Worm (Caenorhabditis elegans) whole organism, young adult: ENCODE data around the gene F10D7.5.
A peak's percentile ranks its signal among the peaks of the same experiment; 100 is the strongest.

Source experiments
- B0019.2 ChIP-seq: fragments of 200-800 bp; sonication (Bioruptor generic); conservative IDR thresholded peaks from 2 replicates; pipeline ENCODE4 v1.3.6; 2022; ENCODE audit warnings: missing genetic modification reagents, missing genetic modification characterization, missing compliant biosample characterization
- F10E7.11 ChIP-seq: sonication (generic microtip); optimal IDR thresholded peaks from 2 replicates; lab custom pipeline; 2017; ENCODE audit warnings: mild to moderate bottlenecking, missing genetic modification characterization, moderate library complexity, missing compliant biosample characterization
- F22D6.2 ChIP-seq: sonication (generic microtip); optimal IDR thresholded peaks from 2 replicates; lab custom pipeline; 2016; ENCODE audit warnings: mild to moderate bottlenecking, missing genetic modification characterization, missing compliant biosample characterization
- F33H1.4 ChIP-seq: fragments of 200-800 bp; sonication (Bioruptor generic); IDR thresholded peaks from 2 replicates; pipeline ENCODE4 v1.3.6; 2022; ENCODE audit warnings: missing genetic modification reagents, missing genetic modification characterization, missing compliant biosample characterization
- Y53F4B.3 ChIP-seq: fragments of 200-800 bp; sonication (Bioruptor generic); IDR thresholded peaks from 2 replicates; pipeline ENCODE4 v1.3.6; 2022; ENCODE audit warnings: missing genetic modification reagents, missing genetic modification characterization, missing compliant biosample characterization
- Y67H2A.10 ChIP-seq: fragments of 200-800 bp; sonication (Bioruptor generic); conservative IDR thresholded peaks from 2 replicates; pipeline ENCODE4 v1.3.6; 2022; ENCODE audit warnings: missing genetic modification reagents, missing genetic modification characterization, missing compliant biosample characterization
- Y95B8A.8 ChIP-seq: fragments of 200-800 bp; sonication (Bioruptor generic); IDR thresholded peaks from 2 replicates; pipeline ENCODE4 v1.3.6; 2022; ENCODE audit warnings: missing genetic modification reagents, missing genetic modification characterization, missing compliant biosample characterization
- ama-1 ChIP-seq, 3 experiments: fragments of 150-350 bp in 1 of 3; sonication (generic microtip) in 2 of 3; optimal IDR thresholded peaks; 2 replicates each; lab custom pipeline; 2014 to 2018; ENCODE audit warnings: missing biosample characterization in 2 of 3, missing genetic modification characterization in 2 of 3, missing genetic modification reagents in 2 of 3
- attf-5 ChIP-seq: fragments of 200-800 bp; sonication (Bioruptor generic); optimal IDR thresholded peaks from 2 replicates; lab custom pipeline; 2018; ENCODE audit warnings: mild to moderate bottlenecking, missing genetic modification characterization, missing compliant biosample characterization
- bed-2 ChIP-seq: fragments of 200-800 bp; sonication (Bioruptor generic); IDR thresholded peaks from 2 replicates; pipeline ENCODE4 v1.3.6; 2022; ENCODE audit warnings: missing genetic modification reagents, missing genetic modification characterization, missing compliant biosample characterization
- egl-44 ChIP-seq: fragments of 200-800 bp; sonication (Bioruptor generic); IDR thresholded peaks from 2 replicates; pipeline ENCODE4 v1.3.6; 2022; ENCODE audit warnings: missing genetic modification reagents, missing genetic modification characterization, missing compliant biosample characterization
- ekl-4 ChIP-seq: fragments of 200-800 bp; sonication (Bioruptor generic); IDR thresholded peaks from 2 replicates; pipeline ENCODE4 v1.3.6; 2022; ENCODE audit warnings: missing genetic modification reagents, missing genetic modification characterization, missing compliant biosample characterization
- hlh-26 ChIP-seq: fragments of 200-800 bp; sonication (Bioruptor generic); conservative IDR thresholded peaks from 2 replicates; pipeline ENCODE4 v1.3.6; 2022; ENCODE audit warnings: missing genetic modification reagents, missing genetic modification characterization, missing compliant biosample characterization
- hrde-1 ChIP-seq: sonication (generic microtip); optimal IDR thresholded peaks from 2 replicates; lab custom pipeline; 2016; ENCODE audit warnings: missing genetic modification characterization, mild to moderate bottlenecking, missing compliant biosample characterization, moderate library complexity, missing genotype, missing genetic modification reagents, borderline replicate concordance
- lag-1 ChIP-seq: fragments of 200-800 bp; sonication (Bioruptor generic); IDR thresholded peaks from 2 replicates; pipeline ENCODE4 v1.3.6; 2022; ENCODE audit warnings: missing genetic modification reagents, missing genetic modification characterization, missing compliant biosample characterization
- let-607 ChIP-seq, 2 experiments: fragments of 200-800 bp in 1 of 2; sonication (Bioruptor generic) in 1 of 2; sonication (generic microtip) in 1 of 2; optimal IDR thresholded peaks; 2 replicates each; lab custom pipeline; 2016 to 2018; ENCODE audit warnings: mild to moderate bottlenecking in 2 of 2, missing compliant biosample characterization in 2 of 2, missing genetic modification characterization in 2 of 2, moderate library complexity in 2 of 2, missing genotype in 1 of 2
- lin-40 ChIP-seq: sonication (generic microtip); optimal IDR thresholded peaks from 2 replicates; lab custom pipeline; 2016; ENCODE audit warnings: missing genetic modification characterization, mild to moderate bottlenecking, missing compliant biosample characterization, missing genotype, missing genetic modification reagents
- lin-54 ChIP-seq: fragments of 200-800 bp; sonication (Bioruptor generic); optimal IDR thresholded peaks from 2 replicates; lab custom pipeline; 2018; ENCODE audit warnings: mild to moderate bottlenecking, missing genetic modification characterization, missing compliant biosample characterization
- mxl-1 ChIP-seq: sonication (generic microtip); optimal IDR thresholded peaks from 2 replicates; lab custom pipeline; 2016; ENCODE audit warnings: missing genetic modification characterization, missing compliant biosample characterization
- nhr-179 ChIP-seq: sonication (generic microtip); optimal IDR thresholded peaks from 2 replicates; lab custom pipeline; 2016; ENCODE audit warnings: mild to moderate bottlenecking, missing genetic modification characterization, missing compliant biosample characterization
- nhr-80 ChIP-seq: sonication (generic microtip); optimal IDR thresholded peaks from 2 replicates; lab custom pipeline; 2016; ENCODE audit warnings: missing genetic modification characterization, missing compliant biosample characterization
- rec-8 ChIP-seq, 2 experiments: sonication (generic microtip); optimal IDR thresholded peaks; 2 replicates each; lab custom pipeline; 2016; ENCODE audit warnings: mild to moderate bottlenecking in 2 of 2, missing genetic modification characterization in 2 of 2, missing genetic modification reagents in 2 of 2, missing genotype in 2 of 2, missing biosample characterization in 1 of 2, missing compliant biosample characterization in 1 of 2, moderate library complexity in 1 of 2
- rpc-1 ChIP-seq, 2 experiments: fragments of 150-350 bp in 1 of 2; sonication (generic microtip) in 1 of 2; optimal IDR thresholded peaks; 2 replicates each; lab custom pipeline; 2014 to 2018; ENCODE audit warnings: missing biosample characterization in 1 of 2, missing genetic modification characterization in 1 of 2, missing genetic modification reagents in 1 of 2, missing genotype in 1 of 2
- somi-1 ChIP-seq: fragments of 200-800 bp; sonication (Bioruptor generic); optimal IDR thresholded peaks from 2 replicates; lab custom pipeline; 2018; ENCODE audit warnings: mild to moderate bottlenecking, missing genetic modification characterization, missing compliant biosample characterization
- tbx-9 ChIP-seq: sonication (generic microtip); optimal IDR thresholded peaks from 2 replicates; lab custom pipeline; 2016; ENCODE audit warnings: borderline replicate concordance, missing genetic modification characterization, inconsistent platforms, missing compliant biosample characterization
- tlf-1 ChIP-seq: fragments of 200-800 bp; sonication (Bioruptor generic); optimal IDR thresholded peaks from 2 replicates; lab custom pipeline; 2018; ENCODE audit warnings: mild to moderate bottlenecking, missing genetic modification characterization, missing compliant biosample characterization
- unc-130 ChIP-seq: sonication (generic microtip); optimal IDR thresholded peaks from 2 replicates; lab custom pipeline; 2016; ENCODE audit warnings: missing genetic modification reagents, missing genetic modification characterization, missing compliant biosample characterization
- xnd-1 ChIP-seq: sonication (generic microtip); optimal IDR thresholded peaks from 2 replicates; lab custom pipeline; 2016; ENCODE audit warnings: missing genotype, missing genetic modification reagents, missing genetic modification characterization, missing compliant biosample characterization
- zfh-2 ChIP-seq: fragments of 200-800 bp; sonication (Bioruptor generic); conservative IDR thresholded peaks from 2 replicates; pipeline ENCODE4 v1.3.6; 2022; ENCODE audit warnings: missing genetic modification reagents, missing genetic modification characterization, missing compliant biosample characterization
- zim-3 ChIP-seq: sonication (generic microtip); optimal IDR thresholded peaks from 2 replicates; lab custom pipeline; 2017; ENCODE audit warnings: mild to moderate bottlenecking, missing genetic modification characterization, moderate library complexity, missing compliant biosample characterization
- ztf-22 ChIP-seq: fragments of 200-800 bp; sonication (Bioruptor generic); optimal IDR thresholded peaks from 2 replicates; lab custom pipeline; 2018; ENCODE audit warnings: mild to moderate bottlenecking, missing genetic modification characterization, moderate library complexity, missing compliant biosample characterization
- ztf-26 ChIP-seq: sonication (generic microtip); optimal IDR thresholded peaks from 2 replicates; lab custom pipeline; 2017; ENCODE audit warnings: missing genetic modification characterization, missing compliant biosample characterization
- ztf-3 ChIP-seq: fragments of 200-800 bp; sonication (Bioruptor generic); optimal IDR thresholded peaks from 2 replicates; lab custom pipeline; 2018; ENCODE audit warnings: mild to moderate bottlenecking, missing genetic modification characterization, missing compliant biosample characterization

F10D7.5 gene

DNA sequence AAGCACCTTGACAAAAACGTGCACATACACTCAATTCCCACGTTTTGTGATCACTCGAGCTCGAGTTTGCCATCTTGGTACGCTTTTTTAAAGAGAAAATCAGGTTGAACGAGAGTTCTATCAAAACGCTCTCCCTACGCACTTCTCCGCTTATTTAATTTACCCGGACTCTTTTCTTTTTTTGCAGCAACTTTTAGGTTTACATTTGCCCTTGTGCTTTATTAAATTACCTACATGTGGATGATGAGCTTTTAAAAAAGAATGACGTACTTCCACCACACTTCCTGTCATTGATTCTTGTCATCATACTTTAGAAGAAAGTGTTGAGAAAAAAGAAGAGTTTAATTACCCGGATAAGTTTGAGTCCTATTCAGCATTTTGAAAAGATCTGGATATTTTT is 39.3 kb downstream of the F10D7.5 start (continued):
- TF ChIP-seq F33H1.4 (no peak), F22D6.2 (no peak)
- TF ChIP-seq, all 124 proteins: peak for 0

ce11 chrX:17349411-17349810 is 42.0 kb downstream of the F10D7.5 start:
- no peak for TF ChIP-seq hlh-26 (GFP tag; lab: Robert Waterston, UW)
- TF ChIP-seq zim-3, result no peak
- no peak for TF ChIP-seq Y95B8A.8
- no peak for TF ChIP-seq lin-40 (tag; lab: Kevin White, UChicago)
- TF ChIP-seq Y53F4B.3, result no peak
- TF ChIP-seq somi-1 (GFP tag; lab: Kevin White, UChicago), result no peak
- no peak for TF ChIP-seq let-607 (tag; optimal IDR thresholded peaks at IDR 0.05; lab: Kevin White, UChicago)
- no peak for TF ChIP-seq xnd-1 (tag; lab: Kevin White, UChicago)
- TF ChIP-seq nhr-179 (tag; lab: Kevin White, UChicago), result no peak

ce11 chrX:17340484-17340883 is 50.9 kb downstream of the F10D7.5 start, which contains the start of gene C53C11.1:
C53C11.1 (plus strand) TSS chrX:17340784.
- TF ChIP-seq tlf-1 (GFP tag; lab: Kevin White, UChicago), result no peak
- TF ChIP-seq ama-1 (optimal IDR thresholded peaks at IDR 0.05; lab: Kevin White, UChicago), result no peak
- TF ChIP-seq ama-1 (GFP tag; optimal IDR thresholded peaks at IDR 0.05; lab: Kevin White, UChicago), result no peak
- no peak for TF ChIP-seq ztf-22 (GFP tag; lab: Kevin White, UChicago)
- no peak for TF ChIP-seq unc-130
- TF ChIP-seq hrde-1 (tag; lab: Kevin White, UChicago), result no peak
- no peak for TF ChIP-seq F10E7.11 (tag; lab: Kevin White, UChicago)
- no peak for TF ChIP-seq ekl-4
- no peak for TF ChIP-seq lin-54 (GFP tag; lab: Kevin White, UChicago)
- TF ChIP-seq let-607 (tag; optimal IDR thresholded peaks at IDR 0.05; lab: Kevin White, UChicago), result no peak
- no peak for TF ChIP-seq ztf-26 (tag; lab: Kevin White, UChicago)
- TF ChIP-seq zfh-2 (GFP tag; lab: Robert Waterston, UW), result no peak
- TF ChIP-seq mxl-1, result no peak
- TF ChIP-seq rec-8 (tag; optimal IDR thresholded peaks at IDR 0.05; lab: Kevin White, UChicago), result no peak

DNA sequence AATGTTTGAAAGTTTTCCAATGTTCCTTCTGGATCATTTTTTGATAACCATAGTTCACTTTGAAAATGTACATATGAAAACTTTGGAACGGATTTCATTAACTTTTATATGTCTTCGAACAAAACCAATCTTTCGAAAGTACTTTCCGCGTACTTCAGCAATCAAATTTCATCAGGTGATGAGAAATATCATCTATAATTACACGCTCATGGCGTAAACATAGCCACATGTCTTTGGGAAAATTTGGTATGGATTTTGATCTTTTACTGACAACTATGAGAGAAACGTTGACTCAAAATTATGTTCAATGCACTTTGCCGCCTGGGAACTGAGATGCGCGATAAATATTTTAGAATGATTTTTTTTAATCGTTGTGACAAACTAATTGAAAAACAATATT is 52.5 kb downstream of the F10D7.5 start:
- TF ChIP-seq zfh-2 (GFP tag; lab: Robert Waterston, UW) (no peak), rpc-1 (optimal IDR thresholded peaks at IDR 0.05; lab: Kevin White, UChicago) (no peak), rpc-1 (tag; optimal IDR thresholded peaks at IDR 0.05; lab: Kevin White, UChicago) (no peak), Y67H2A.10 (no peak), attf-5 (GFP tag; lab: Kevin White, UChicago) (no peak), ekl-4 (no peak), bed-2 (GFP tag; lab: Robert Waterston, UW) (no peak), egl-44 (GFP tag; lab: Robert Waterston, UW) (no peak), lag-1 (no peak), nhr-80 (tag; lab: Kevin White, UChicago) (no peak), tbx-9 (tag; lab: Kevin White, UChicago) (no peak), B0019.2 (GFP tag; lab: Robert Waterston, UW) (no peak)
- TF ChIP-seq, all 124 proteins: peak for 0

ce11 chrX:17336354-17336753 is 55.1 kb downstream of the F10D7.5 start, which contains the start of gene C53C11.2:
C53C11.2 (plus strand) TSS chrX:17336637.
- no peak for TF ChIP-seq ztf-3 (GFP tag; lab: Kevin White, UChicago)
- peak; percentile 9 for TF ChIP-seq nhr-80 (tag; lab: Kevin White, UChicago)
